Worm (Caenorhabditis elegans) whole organism, mixed stage, embryonic: ENCODE results near the gene srj-33.

Source experiments
- M03D4.4 ChIP-seq: sonication (generic microtip); optimal IDR thresholded peaks from 2 replicates; lab custom pipeline; 2017; ENCODE audit warnings: mild to moderate bottlenecking, missing genetic modification characterization, missing compliant biosample characterization
- bed-3 ChIP-seq: fragments of 200-800 bp; sonication (Bioruptor generic); optimal IDR thresholded peaks from 3 replicates; lab custom pipeline; 2018; ENCODE audit warnings: mild to moderate bottlenecking, missing genetic modification characterization, moderate library complexity, missing compliant biosample characterization
- blmp-1 ChIP-seq: fragments of 150-350 bp; optimal IDR thresholded peaks from 2 replicates; lab custom pipeline; 2014; ENCODE audit warnings: missing biosample characterization, missing genetic modification characterization
- ceh-39 ChIP-seq: fragments of 150-350 bp; optimal IDR thresholded peaks from 2 replicates; lab custom pipeline; 2014; ENCODE audit warnings: missing biosample characterization, missing genetic modification characterization
- ceh-43 ChIP-seq: fragments of 200-800 bp; sonication (Bioruptor generic); optimal IDR thresholded peaks from 2 replicates; lab custom pipeline; 2018; ENCODE audit warnings: mild to moderate bottlenecking, missing genetic modification characterization, moderate library complexity, missing compliant biosample characterization
- ceh-83 ChIP-seq: fragments of 200-800 bp; sonication (Bioruptor generic); optimal IDR thresholded peaks from 2 replicates; lab custom pipeline; 2018; ENCODE audit warnings: mild to moderate bottlenecking, missing genetic modification characterization, missing compliant biosample characterization
- ces-1 ChIP-seq: fragments of 150-350 bp; optimal IDR thresholded peaks from 2 replicates; lab custom pipeline; 2014; ENCODE audit warnings: missing biosample characterization, missing genetic modification reagents, missing genetic modification characterization
- cnd-1 ChIP-seq: fragments of 200-800 bp; sonication (Bioruptor generic); optimal IDR thresholded peaks from 2 replicates; lab custom pipeline; 2018; ENCODE audit warnings: mild to moderate bottlenecking, missing genetic modification characterization, missing compliant biosample characterization
- drap-1 ChIP-seq: fragments of 200-800 bp; sonication (Bioruptor generic); optimal IDR thresholded peaks from 3 replicates; lab custom pipeline; 2018; ENCODE audit warnings: mild to moderate bottlenecking, missing genetic modification characterization, missing compliant biosample characterization
- elt-1 ChIP-seq: sonication (generic microtip); optimal IDR thresholded peaks from 2 replicates; lab custom pipeline; 2017; ENCODE audit warnings: missing genetic modification characterization, mild to moderate bottlenecking, missing compliant biosample characterization, antibody characterized with exemption, moderate library complexity, borderline replicate concordance; ENCODE audit not compliant: insufficient read depth
- elt-3 ChIP-seq: fragments of 150-350 bp; optimal IDR thresholded peaks from 2 replicates; lab custom pipeline; 2014; ENCODE audit warnings: missing biosample characterization, missing genetic modification characterization
- flh-1 ChIP-seq: fragments of 200-800 bp; sonication (Bioruptor generic); optimal IDR thresholded peaks from 2 replicates; lab custom pipeline; 2018; ENCODE audit warnings: mild to moderate bottlenecking, missing genetic modification characterization, moderate library complexity, missing compliant biosample characterization
- ham-2 ChIP-seq: fragments of 200-800 bp; sonication (Bioruptor generic); optimal IDR thresholded peaks from 2 replicates; lab custom pipeline; 2018; ENCODE audit warnings: mild to moderate bottlenecking, missing genetic modification characterization, missing compliant biosample characterization
- hlh-1 ChIP-seq: fragments of 150-350 bp; optimal IDR thresholded peaks from 2 replicates; lab custom pipeline; 2014; ENCODE audit warnings: missing biosample characterization, missing genetic modification reagents, missing genetic modification characterization
- lin-13 ChIP-seq: fragments of 150-350 bp; optimal IDR thresholded peaks from 2 replicates; lab custom pipeline; 2014; ENCODE audit warnings: missing biosample characterization, missing genetic modification characterization
- lin-32 ChIP-seq: fragments of 200-800 bp; sonication (Bioruptor generic); optimal IDR thresholded peaks from 2 replicates; lab custom pipeline; 2018; ENCODE audit warnings: mild to moderate bottlenecking, missing genetic modification characterization, missing compliant biosample characterization
- lsy-2 ChIP-seq: fragments of 150-350 bp; optimal IDR thresholded peaks from 2 replicates; lab custom pipeline; 2014; ENCODE audit warnings: missing biosample characterization, missing genetic modification characterization
- mab-5 ChIP-seq: fragments of 150-350 bp; optimal IDR thresholded peaks from 2 replicates; lab custom pipeline; 2014; ENCODE audit warnings: missing biosample characterization, missing genetic modification characterization
- mep-1 ChIP-seq: fragments of 150-350 bp; optimal IDR thresholded peaks from 2 replicates; lab custom pipeline; 2017; ENCODE audit warnings: missing biosample characterization, missing genetic modification reagents, missing genetic modification characterization, inconsistent platforms
- mls-2 ChIP-seq: sonication (generic microtip); optimal IDR thresholded peaks from 2 replicates; lab custom pipeline; 2016; ENCODE audit warnings: mild to moderate bottlenecking, missing genetic modification characterization, moderate library complexity, missing compliant biosample characterization
- nhr-12 ChIP-seq: fragments of 150-350 bp; optimal IDR thresholded peaks from 2 replicates; lab custom pipeline; 2014; ENCODE audit warnings: missing biosample characterization, missing genetic modification characterization
- nhr-2 ChIP-seq: fragments of 150-350 bp; optimal IDR thresholded peaks from 2 replicates; lab custom pipeline; 2014; ENCODE audit warnings: missing biosample characterization, missing genetic modification characterization
- nhr-237 ChIP-seq: fragments of 150-350 bp; optimal IDR thresholded peaks from 2 replicates; lab custom pipeline; 2014; ENCODE audit warnings: missing biosample characterization, missing genetic modification characterization
- nhr-28 ChIP-seq: fragments of 150-350 bp; optimal IDR thresholded peaks from 2 replicates; lab custom pipeline; 2014; ENCODE audit warnings: missing biosample characterization, missing genetic modification characterization
- nhr-76 ChIP-seq: sonication (generic microtip); optimal IDR thresholded peaks from 2 replicates; lab custom pipeline; 2017; ENCODE audit warnings: missing biosample characterization, missing genetic modification characterization
- pha-4 ChIP-seq: fragments of 150-350 bp; optimal IDR thresholded peaks from 2 replicates; lab custom pipeline; 2018; ENCODE audit warnings: missing biosample characterization, missing genetic modification reagents, missing genetic modification characterization
- sem-2 ChIP-seq: fragments of 200-800 bp; sonication (Bioruptor generic); optimal IDR thresholded peaks from 2 replicates; lab custom pipeline; 2018; ENCODE audit warnings: mild to moderate bottlenecking, missing genetic modification characterization, missing compliant biosample characterization
- snpc-4 ChIP-seq: fragments of 150-350 bp; optimal IDR thresholded peaks from 2 replicates; lab custom pipeline; 2014; ENCODE audit warnings: missing biosample characterization, missing genetic modification characterization
- sptf-1 ChIP-seq: sonication (generic microtip); optimal IDR thresholded peaks from 2 replicates; lab custom pipeline; 2017; ENCODE audit warnings: mild to moderate bottlenecking, missing genetic modification characterization, moderate library complexity, missing compliant biosample characterization
- tbx-8 ChIP-seq: fragments of 200-800 bp; sonication (Bioruptor generic); optimal IDR thresholded peaks from 2 replicates; lab custom pipeline; 2018; ENCODE audit warnings: mild to moderate bottlenecking, missing genetic modification characterization, moderate library complexity, missing compliant biosample characterization
- unc-120 ChIP-seq: sonication (generic microtip); optimal IDR thresholded peaks from 2 replicates; lab custom pipeline; 2017; ENCODE audit warnings: missing genetic modification characterization, missing compliant biosample characterization; ENCODE audit not compliant: poor library complexity, severe bottlenecking
- unc-39 ChIP-seq: fragments of 150-350 bp; optimal IDR thresholded peaks from 2 replicates; lab custom pipeline; 2014; ENCODE audit warnings: missing biosample characterization, missing genetic modification characterization
- unc-62 ChIP-seq: fragments of 150-350 bp; optimal IDR thresholded peaks from 2 replicates; lab custom pipeline; 2014; ENCODE audit warnings: missing biosample characterization, missing genetic modification reagents, missing genetic modification characterization
- zip-8 ChIP-seq: fragments of 150-350 bp; optimal IDR thresholded peaks from 2 replicates; lab custom pipeline; 2014; ENCODE audit warnings: missing biosample characterization, missing genetic modification characterization
- ztf-11 ChIP-seq: fragments of 150-350 bp; optimal IDR thresholded peaks from 2 replicates; lab custom pipeline; 2014; ENCODE audit warnings: missing biosample characterization, missing genetic modification characterization

Gene srj-33

DNA sequence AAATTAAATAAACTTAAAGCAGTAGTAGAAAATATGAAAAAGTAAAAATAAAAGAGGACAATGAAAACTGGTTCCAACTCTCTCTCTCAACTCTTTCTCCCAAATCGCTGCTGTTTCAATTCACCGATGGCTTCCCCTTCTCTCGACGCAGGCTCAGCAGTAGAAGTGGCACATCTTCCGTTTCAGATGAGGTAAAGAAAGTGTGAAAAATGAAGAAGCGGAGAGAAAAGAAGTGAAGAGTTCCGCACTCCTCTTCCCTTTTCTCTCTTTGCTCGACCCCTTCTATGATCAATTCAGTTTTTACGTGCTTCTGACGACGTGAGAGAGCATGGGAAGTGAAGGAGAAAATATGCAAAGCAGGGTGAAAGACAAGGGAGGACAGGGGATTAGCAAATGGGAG, 36.9 kb upstream of the srj-33 start:
- TF ChIP-seq ces-1 (GFP tag; lab: Kevin White, UChicago) (peak; percentile 40), zip-8 (tag; lab: Kevin White, UChicago) (no peak)

DNA sequence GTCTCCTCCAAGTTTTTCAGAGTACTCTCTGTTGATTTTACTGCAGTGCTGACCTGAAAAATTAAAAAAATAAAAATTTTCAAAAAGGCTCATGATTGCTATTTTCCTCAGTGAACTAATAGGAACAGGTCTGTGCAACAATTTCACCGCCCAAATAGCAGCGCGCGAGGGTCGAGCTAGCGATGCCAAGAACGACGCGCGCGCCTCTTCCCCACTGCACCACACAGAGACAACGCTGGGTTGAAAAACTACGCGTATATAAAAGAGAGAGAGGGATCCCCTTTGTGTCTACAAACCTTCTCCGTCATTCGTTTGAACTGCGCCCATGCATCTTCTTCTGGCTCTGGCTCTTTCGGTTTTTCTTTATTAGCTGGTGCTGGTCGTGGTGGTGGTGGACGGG, 32.8 kb upstream of the srj-33 start:
- TF ChIP-seq elt-3 (no peak), mab-5 (tag; lab: Kevin White, UChicago) (no peak), pha-4 (tag; lab: Kevin White, UChicago) (peak; percentile 72), unc-39 (tag; lab: Kevin White, UChicago) (peak; percentile 44), lin-13 (tag; lab: Kevin White, UChicago) (peak; percentile 58), mls-2 (peak; percentile 96), M03D4.4 (tag; lab: Kevin White, UChicago) (peak; percentile 95), blmp-1 (tag; lab: Kevin White, UChicago) (no peak), flh-1 (peak; percentile 86), lsy-2 (tag; lab: Kevin White, UChicago) (peak; percentile 28), drap-1 (GFP tag; lab: Kevin White, UChicago) (peak; percentile 97), nhr-2 (tag; lab: Kevin White, UChicago) (no peak), ceh-39 (tag; lab: Kevin White, UChicago) (no peak), unc-62 (GFP tag; lab: Kevin White, UChicago) (peak; percentile 51), ces-1 (GFP tag; lab: Kevin White, UChicago) (no peak), zip-8 (tag; lab: Kevin White, UChicago) (no peak), elt-1 (tag; lab: Kevin White, UChicago) (no peak), unc-120 (peak; percentile 88), sem-2 (peak; percentile 89), ceh-83 (peak; percentile 94), ztf-11 (tag; lab: Kevin White, UChicago) (peak; percentile 25), nhr-76 (tag; lab: Kevin White, UChicago) (no peak), nhr-28 (tag; lab: Kevin White, UChicago) (peak; percentile 30), nhr-12 (tag; lab: Kevin White, UChicago) (no peak), nhr-237 (no peak), ham-2 (GFP tag; lab: Kevin White, UChicago) (peak; percentile 88), snpc-4 (tag; lab: Kevin White, UChicago) (no peak), ceh-43 (GFP tag; lab: Kevin White, UChicago) (peak; percentile 93), cnd-1 (peak; percentile 93), hlh-1 (tag; lab: Kevin White, UChicago) (peak; percentile 15), bed-3 (GFP tag; lab: Kevin White, UChicago) (peak; percentile 90), mep-1 (tag; lab: Kevin White, UChicago) (peak; percentile 53), sptf-1 (tag; lab: Kevin White, UChicago) (peak; percentile 97), tbx-8 (GFP tag; lab: Kevin White, UChicago) (peak; percentile 89), lin-32 (GFP tag; lab: Kevin White, UChicago) (peak; percentile 92)

DNA sequence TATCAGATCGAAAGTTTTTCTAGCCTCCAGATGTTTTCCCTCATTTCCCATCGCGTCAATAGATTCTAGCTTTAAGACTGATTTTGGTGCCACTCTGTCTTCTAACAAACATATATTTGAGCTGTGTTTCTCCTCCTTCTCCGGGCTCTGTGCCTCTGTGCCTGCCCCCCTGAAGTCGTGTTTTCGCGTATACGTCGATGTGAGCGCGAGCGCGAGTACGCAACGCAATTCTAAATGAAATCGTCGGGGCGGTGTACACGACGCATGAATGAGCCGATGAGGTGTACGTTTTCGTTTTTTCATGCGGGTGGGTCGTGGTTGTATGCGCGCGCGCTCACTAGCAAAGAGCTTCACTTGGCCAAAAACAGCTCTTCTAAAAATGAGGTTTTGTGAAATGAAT, 28.6 kb upstream of the srj-33 start:
- TF ChIP-seq mls-2 (no peak), ces-1 (GFP tag; lab: Kevin White, UChicago) (no peak), flh-1 (no peak), snpc-4 (tag; lab: Kevin White, UChicago) (no peak), nhr-28 (tag; lab: Kevin White, UChicago) (no peak), sptf-1 (tag; lab: Kevin White, UChicago) (no peak), blmp-1 (tag; lab: Kevin White, UChicago) (no peak), lin-13 (tag; lab: Kevin White, UChicago) (no peak), sem-2 (no peak), nhr-237 (no peak)

DNA sequence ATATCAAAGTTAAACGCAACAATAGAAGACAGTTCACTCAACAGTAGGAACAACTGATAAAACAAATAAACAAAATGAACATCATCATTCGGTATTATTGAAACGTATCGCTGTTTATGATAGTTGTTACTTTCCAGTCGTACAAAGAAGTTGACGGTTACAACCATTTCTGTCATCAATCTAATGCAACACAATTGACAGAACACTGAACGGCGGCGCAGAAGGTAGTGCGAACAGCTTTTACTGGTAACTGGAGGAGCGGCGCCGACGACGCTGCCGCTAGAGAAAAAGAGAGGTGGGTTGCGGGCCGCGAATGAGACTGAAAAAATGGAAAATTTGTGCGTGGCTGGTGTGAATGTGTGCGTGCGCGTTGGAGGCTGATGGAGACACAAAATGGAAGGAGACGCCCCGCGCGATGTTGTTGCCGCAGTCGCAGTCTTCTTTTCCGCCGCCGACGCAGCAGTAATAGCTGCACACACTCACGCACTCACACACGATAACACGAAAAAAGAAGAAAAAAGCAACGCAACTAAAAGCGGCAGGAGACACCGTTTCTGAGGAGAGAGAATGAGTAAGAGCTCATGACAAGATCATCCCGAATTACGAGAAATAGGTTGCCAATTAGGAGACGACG, 26.9 kb upstream of the srj-33 start:
- TF ChIP-seq sptf-1 (tag; lab: Kevin White, UChicago) (peak; percentile 0), nhr-76 (tag; lab: Kevin White, UChicago) (no peak)
- TF ChIP-seq, all 35 proteins: peak for 1
